Fruit fly (Drosophila melanogaster) whole organism, embryonic: ENCODE measurements around the gene Dora.
A peak's percentile ranks its signal among the peaks of the same experiment; 100 is the strongest.

Experiments used
- C15 ChIP-seq: fragments of 200-800 bp; sonication (Bioruptor generic); IDR thresholded peaks from 3 replicates; pipeline ENCODE4 v1.3.6; 2022; ENCODE audit warnings: missing biosample characterization, missing genetic modification characterization
- CG1024 ChIP-seq: fragments of 200-800 bp; sonication (Bioruptor generic); IDR thresholded peaks from 2 replicates; pipeline ENCODE4 v1.3.6; 2022; ENCODE audit warnings: missing biosample characterization, missing genetic modification characterization
- CG10274 ChIP-seq: fragments of 200-800 bp; sonication (Bioruptor generic); optimal IDR thresholded peaks from 3 replicates; lab custom pipeline; 2017; ENCODE audit warnings: missing biosample characterization, mild to moderate bottlenecking, missing genetic modification characterization
- CG11504 ChIP-seq: fragments of 200-800 bp; sonication (Bioruptor generic); optimal IDR thresholded peaks from 3 replicates; lab custom pipeline; 2019; ENCODE audit warnings: missing biosample characterization, mild to moderate bottlenecking, missing genetic modification characterization, moderate library complexity
- CG11695 ChIP-seq: fragments of 200-800 bp; sonication (Bioruptor generic); IDR thresholded peaks from 3 replicates; pipeline ENCODE4 v1.3.6; 2022; ENCODE audit warnings: missing biosample characterization, missing genetic modification characterization
- CG11696 ChIP-seq: fragments of 200-800 bp; sonication (Bioruptor generic); IDR thresholded peaks from 2 replicates; pipeline ENCODE4 v1.3.6; 2022; ENCODE audit warnings: missing biosample characterization, missing genetic modification characterization
- CG12236 ChIP-seq: fragments of 200-800 bp; sonication (Bioruptor generic); optimal IDR thresholded peaks from 2 replicates; lab custom pipeline; 2016; ENCODE audit warnings: missing biosample characterization, missing genetic modification characterization
- CG13123 ChIP-seq: fragments of 200-800 bp; sonication (Bioruptor generic); optimal IDR thresholded peaks from 2 replicates; lab custom pipeline; 2016; ENCODE audit warnings: missing biosample characterization, missing genetic modification characterization
- CG14710 ChIP-seq: fragments of 200-800 bp; sonication (Bioruptor generic); optimal IDR thresholded peaks from 3 replicates; lab custom pipeline; 2019; ENCODE audit warnings: missing biosample characterization, mild to moderate bottlenecking, missing genetic modification characterization, moderate library complexity
- CG14860 ChIP-seq: fragments of 200-800 bp; sonication (Bioruptor generic); IDR thresholded peaks from 3 replicates; pipeline ENCODE4 v1.3.6; 2022; ENCODE audit warnings: missing biosample characterization, missing genetic modification characterization; ENCODE audit not compliant: partially characterized antibody
- CG2129 ChIP-seq: fragments of 200-800 bp; sonication (Bioruptor generic); IDR thresholded peaks from 2 replicates; pipeline ENCODE4 v1.3.6; 2022; ENCODE audit warnings: missing biosample characterization, missing genetic modification characterization; ENCODE audit not compliant: partially characterized antibody
- CG31441 ChIP-seq: fragments of 200-800 bp; sonication (Bioruptor generic); IDR thresholded peaks from 2 replicates; pipeline ENCODE4 v1.3.6; 2022; ENCODE audit warnings: missing biosample characterization, missing genetic modification characterization
- CG3163 ChIP-seq: fragments of 200-800 bp; sonication (Bioruptor generic); optimal IDR thresholded peaks from 3 replicates; lab custom pipeline; 2016; ENCODE audit warnings: missing biosample characterization, missing genetic modification characterization
- CG3847 ChIP-seq: fragments of 200-800 bp; sonication (Bioruptor generic); IDR thresholded peaks from 2 replicates; pipeline ENCODE4 v1.3.6; 2022; ENCODE audit warnings: missing biosample characterization, missing genetic modification characterization
- CG4328 ChIP-seq: fragments of 200-800 bp; sonication (Bioruptor generic); optimal IDR thresholded peaks from 3 replicates; lab custom pipeline; 2017; ENCODE audit warnings: missing biosample characterization, missing genetic modification reagents, missing genetic modification characterization
- CG6683 ChIP-seq: fragments of 200-800 bp; sonication (Bioruptor generic); optimal IDR thresholded peaks from 2 replicates; lab custom pipeline; 2017; ENCODE audit warnings: missing biosample characterization, mild to moderate bottlenecking, missing genetic modification characterization, missing genetic modification reagents
- CG7357 ChIP-seq: fragments of 200-800 bp; sonication (Bioruptor generic); IDR thresholded peaks from 3 replicates; pipeline ENCODE4 v1.3.6; 2022; ENCODE audit warnings: missing biosample characterization, missing genetic modification characterization
- CG7786 ChIP-seq: fragments of 200-800 bp; sonication (Bioruptor generic); optimal IDR thresholded peaks from 2 replicates; lab custom pipeline; 2016; ENCODE audit warnings: missing biosample characterization, missing genetic modification characterization
- CG8924 ChIP-seq: fragments of 200-800 bp; optimal IDR thresholded peaks from 3 replicates; lab custom pipeline; 2019; ENCODE audit warnings: missing biosample characterization, mild to moderate bottlenecking, missing genetic modification characterization, moderate library complexity
- Dad ChIP-seq: fragments of 200-800 bp; sonication (Bioruptor generic); optimal IDR thresholded peaks from 3 replicates; lab custom pipeline; 2016; ENCODE audit warnings: missing biosample characterization, missing genetic modification characterization
- Dfd ChIP-seq, 2 experiments: fragments of >200 bp; optimal IDR thresholded peaks; 2 replicates each; lab custom pipeline; 2017; ENCODE audit warnings: missing biosample characterization in 2 of 2, missing genetic modification characterization in 2 of 2
- Hey ChIP-seq: fragments of 200-800 bp; sonication (Bioruptor generic); optimal IDR thresholded peaks from 3 replicates; lab custom pipeline; 2018; ENCODE audit warnings: missing biosample characterization, mild to moderate bottlenecking, missing genetic modification characterization
- Hmx ChIP-seq: fragments of 200-800 bp; sonication (Bioruptor generic); optimal IDR thresholded peaks from 2 replicates; lab custom pipeline; 2016; ENCODE audit warnings: missing biosample characterization, missing genetic modification characterization
- NC2α ChIP-seq: fragments of 200-800 bp; sonication (Bioruptor generic); optimal IDR thresholded peaks from 2 replicates; lab custom pipeline; 2016; ENCODE audit warnings: missing biosample characterization, missing genetic modification characterization
- Sox100B ChIP-seq: fragments of 200-800 bp; sonication (Bioruptor generic); optimal IDR thresholded peaks from 3 replicates; lab custom pipeline; 2018; ENCODE audit warnings: missing biosample characterization, mild to moderate bottlenecking, missing genetic modification characterization
- Taf1 ChIP-seq: fragments of 200-800 bp; sonication (Bioruptor generic); IDR thresholded peaks from 2 replicates; pipeline ENCODE4 v1.3.6; 2022; ENCODE audit warnings: missing biosample characterization, missing genetic modification characterization
- Trl ChIP-seq, 3 experiments: fragments of >200 bp in 2 of 3; fragments of 200-800 bp in 1 of 3; sonication (Bioruptor generic) in 1 of 3; optimal IDR thresholded peaks; 2 replicates in 1 of 3; 3 replicates in 2 of 3; lab custom pipeline; 2016 to 2017; ENCODE audit warnings: missing biosample characterization in 1 of 3, missing genetic modification characterization in 1 of 3
- Xbp1 ChIP-seq: fragments of 200-800 bp; sonication (Bioruptor generic); optimal IDR thresholded peaks from 3 replicates; lab custom pipeline; 2016; ENCODE audit warnings: missing biosample characterization, mild to moderate bottlenecking, missing genetic modification characterization
- az2 ChIP-seq: fragments of 200-800 bp; sonication (Bioruptor generic); optimal IDR thresholded peaks from 3 replicates; lab custom pipeline; 2016; ENCODE audit warnings: missing biosample characterization, missing genetic modification characterization
- bsh ChIP-seq, 2 experiments: fragments of 200-800 bp; sonication (Bioruptor generic); optimal IDR thresholded peaks; 2 replicates each; lab custom pipeline; 2017 to 2018; ENCODE audit warnings: mild to moderate bottlenecking in 2 of 2, missing biosample characterization in 2 of 2, missing genetic modification characterization in 2 of 2, moderate library complexity in 1 of 2
- dmrt99B ChIP-seq: fragments of 200-800 bp; sonication (Bioruptor generic); optimal IDR thresholded peaks from 2 replicates; lab custom pipeline; 2018; ENCODE audit warnings: missing biosample characterization, mild to moderate bottlenecking, missing genetic modification characterization, moderate library complexity
- fd96Cb ChIP-seq: fragments of 200-800 bp; sonication (Bioruptor generic); optimal IDR thresholded peaks from 2 replicates; lab custom pipeline; 2018; ENCODE audit warnings: missing biosample characterization, mild to moderate bottlenecking, missing genetic modification characterization, moderate library complexity
- gce ChIP-seq: fragments of 200-800 bp; sonication (Bioruptor generic); IDR thresholded peaks from 3 replicates; pipeline ENCODE4 v1.3.6; 2022; ENCODE audit warnings: missing biosample characterization, missing genetic modification characterization
- grau ChIP-seq: fragments of 200-800 bp; optimal IDR thresholded peaks from 3 replicates; lab custom pipeline; 2019; ENCODE audit warnings: missing biosample characterization, mild to moderate bottlenecking, missing genetic modification characterization, moderate library complexity
- gsb-n ChIP-seq: fragments of 200-800 bp; sonication (Bioruptor generic); optimal IDR thresholded peaks from 3 replicates; lab custom pipeline; 2018; ENCODE audit warnings: missing biosample characterization, mild to moderate bottlenecking, missing genetic modification characterization
- lola ChIP-seq, 3 experiments: fragments of >200 bp in 2 of 3; fragments of 200-800 bp in 1 of 3; sonication (Bioruptor generic) in 1 of 3; optimal IDR thresholded peaks; 2 replicates each; lab custom pipeline; 2017 to 2019; ENCODE audit warnings: missing biosample characterization in 3 of 3, missing genetic modification characterization in 3 of 3, mild to moderate bottlenecking in 1 of 3, moderate library complexity in 1 of 3
- maf-S ChIP-seq: fragments of 200-800 bp; sonication (Bioruptor generic); optimal IDR thresholded peaks from 2 replicates; lab custom pipeline; 2016; ENCODE audit warnings: missing biosample characterization, missing genetic modification characterization
- mld ChIP-seq: fragments of 200-800 bp; sonication (Bioruptor generic); IDR thresholded peaks from 3 replicates; pipeline ENCODE4 v1.3.6; 2022; ENCODE audit warnings: missing biosample characterization, missing genetic modification characterization; ENCODE audit not compliant: partially characterized antibody
- pan ChIP-seq, 4 experiments: fragments of >200 bp in 3 of 4; fragments of 200-800 bp in 1 of 4; sonication (Bioruptor generic) in 1 of 4; optimal IDR thresholded peaks in 3 of 4; IDR thresholded peaks in 1 of 4; 2 replicates each; pipeline versions ENCODE4 v1.3.6 to Lab custom; 2017 to 2022; ENCODE audit warnings: missing biosample characterization in 2 of 4, missing genetic modification characterization in 2 of 4, mixed read lengths in 1 of 4
- psq ChIP-seq: fragments of 200-800 bp; sonication (Bioruptor generic); optimal IDR thresholded peaks from 2 replicates; lab custom pipeline; 2017; ENCODE audit warnings: missing biosample characterization, missing genetic modification characterization
- pum ChIP-seq: fragments of 200-800 bp; sonication (Bioruptor generic); optimal IDR thresholded peaks from 2 replicates; lab custom pipeline; 2016; ENCODE audit warnings: missing biosample characterization, missing genetic modification characterization
- run ChIP-seq: fragments of 200-800 bp; sonication (Bioruptor generic); optimal IDR thresholded peaks from 3 replicates; lab custom pipeline; 2018; ENCODE audit warnings: missing biosample characterization, mild to moderate bottlenecking, missing genetic modification characterization
- shn ChIP-seq: fragments of 200-800 bp; sonication (Bioruptor generic); optimal IDR thresholded peaks from 3 replicates; lab custom pipeline; 2016; ENCODE audit warnings: missing biosample characterization, missing genetic modification characterization
- sna ChIP-seq: fragments of 200-800 bp; sonication (Bioruptor generic); IDR thresholded peaks from 2 replicates; pipeline ENCODE4 v1.3.6; 2022; ENCODE audit warnings: missing biosample characterization, missing genetic modification characterization; ENCODE audit not compliant: partially characterized antibody
- so ChIP-seq: fragments of 200-800 bp; sonication (Bioruptor generic); IDR thresholded peaks from 3 replicates; pipeline ENCODE4 v1.3.6; 2022; ENCODE audit warnings: missing biosample characterization, missing genetic modification characterization
- sr ChIP-seq: fragments of 200-800 bp; sonication (Bioruptor generic); IDR thresholded peaks from 3 replicates; pipeline ENCODE4 v1.3.6; 2022; ENCODE audit warnings: missing biosample characterization, missing genetic modification characterization
- usp ChIP-seq: fragments of >200 bp; optimal IDR thresholded peaks from 2 replicates; lab custom pipeline; 2017; ENCODE audit warnings: missing biosample characterization, missing genetic modification characterization
- wek ChIP-seq: fragments of 200-800 bp; sonication (Bioruptor generic); optimal IDR thresholded peaks from 3 replicates; lab custom pipeline; 2018; ENCODE audit warnings: missing biosample characterization, mild to moderate bottlenecking, missing genetic modification characterization, moderate library complexity

The Dora gene

DNA sequence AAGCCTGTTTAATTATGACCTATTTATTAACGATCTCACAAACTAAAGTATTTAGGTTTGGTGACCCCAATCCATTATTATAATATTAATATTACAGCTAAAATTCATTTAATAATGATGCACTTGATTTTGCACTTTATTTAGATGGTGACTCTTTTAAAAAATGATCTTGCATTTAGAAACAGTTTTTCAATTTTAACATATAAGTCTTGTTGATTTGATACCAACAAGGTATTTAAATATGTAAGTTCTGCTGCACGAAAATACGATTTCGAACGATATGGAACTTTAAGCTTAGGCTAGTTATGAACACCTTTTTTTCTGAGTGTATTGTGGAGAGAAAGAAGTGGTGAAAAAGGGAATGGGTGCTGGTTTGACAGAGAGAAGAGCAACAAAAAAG, 50.4 kb downstream of the Dora start (continued):
- TF ChIP-seq Hmx: no peak
- TF ChIP-seq maf-S: no peak
- TF ChIP-seq CG6683 (GFP tag; lab: Kevin White, UChicago): no peak
- TF ChIP-seq CG7357: no peak
- no peak for TF ChIP-seq so (GFP tag; lab: Robert Waterston, UW)
- TF ChIP-seq bsh (GFP tag; optimal IDR thresholded peaks at IDR 0.05; lab: Kevin White, UChicago): peak in 1 of 2 experiments; percentile 15
- TF ChIP-seq CG3163 (GFP tag; lab: Kevin White, UChicago): no peak
- no peak for TF ChIP-seq Taf1 (GFP tag; lab: Robert Waterston, UW)
- TF ChIP-seq CG7786 (GFP tag; lab: Kevin White, UChicago): no peak
- TF ChIP-seq az2 (GFP tag; lab: Kevin White, UChicago): peak; percentile 24
- no peak for TF ChIP-seq sna (GFP tag; lab: Robert Waterston, UW)
- peak; percentile 42; the same call in 1 of the 2 replicates for TF ChIP-seq CG31441
- peak; percentile 30 for TF ChIP-seq fd96Cb (tag; lab: Kevin White, UChicago)
- no peak for TF ChIP-seq CG1024 (GFP tag; lab: Robert Waterston, UW)
- no peak for TF ChIP-seq shn
- no peak for TF ChIP-seq CG10274 (GFP tag; lab: Kevin White, UChicago)
- TF ChIP-seq Sox100B (GFP tag; lab: Kevin White, UChicago): peak; percentile 31
- no peak for TF ChIP-seq CG14860 (GFP tag; lab: Robert Waterston, UW)
- TF ChIP-seq C15 (GFP tag; lab: Robert Waterston, UW): no peak
- TF ChIP-seq CG8924 (tag; lab: Kevin White, UChicago): peak; percentile 1
- no peak for TF ChIP-seq pum (GFP tag; lab: Kevin White, UChicago)
- TF ChIP-seq usp (GFP tag; lab: Kevin White, UChicago): no peak
- no peak for TF ChIP-seq sr (GFP tag; lab: Robert Waterston, UW)
- no peak for TF ChIP-seq CG13123
- no peak for TF ChIP-seq gsb-n (tag; lab: Kevin White, UChicago)
- no peak for TF ChIP-seq run (tag; lab: Kevin White, UChicago)
- TF ChIP-seq CG2129 (GFP tag; lab: Robert Waterston, UW): no peak
- TF ChIP-seq mld (GFP tag; lab: Robert Waterston, UW): no peak
- no peak for TF ChIP-seq CG12236
- no peak for TF ChIP-seq CG4328
- no peak for TF ChIP-seq NC2α
- no peak for TF ChIP-seq psq
- no peak for TF ChIP-seq pan (optimal IDR thresholded peaks at IDR 0.05; lab: Kevin White, UChicago)
- no peak for TF ChIP-seq pan (GFP tag; optimal IDR thresholded peaks at IDR 0.05 in 1 of 2, IDR thresholded peaks at IDR 0.05 in 1 of 2)
- TF ChIP-seq Xbp1 (GFP tag; lab: Kevin White, UChicago): no peak
- TF ChIP-seq dmrt99B (tag; lab: Kevin White, UChicago): peak; percentile 48
- TF ChIP-seq CG3847 (GFP tag; lab: Robert Waterston, UW): no peak
- no peak for TF ChIP-seq gce
- peak; percentile 54 for TF ChIP-seq CG11504 (tag; lab: Kevin White, UChicago)
- no peak for TF ChIP-seq Dfd (GFP tag; optimal IDR thresholded peaks at IDR 0.05; lab: Kevin White, UChicago)
- no peak for TF ChIP-seq CG11696
- TF ChIP-seq Hey (tag; lab: Kevin White, UChicago): no peak
- no peak for TF ChIP-seq Dad
- TF ChIP-seq grau (tag; lab: Kevin White, UChicago): peak; percentile 15
- TF ChIP-seq wek (GFP tag; lab: Kevin White, UChicago): no peak
- peak in 1 of 3 experiments; percentile 51 for TF ChIP-seq lola (GFP tag; optimal IDR thresholded peaks at IDR 0.05; lab: Kevin White, UChicago)
- peak; percentile 40 for TF ChIP-seq CG14710 (tag; lab: Kevin White, UChicago)
- TF ChIP-seq CG11695 (GFP tag; lab: Robert Waterston, UW): no peak
- TF ChIP-seq Trl (optimal IDR thresholded peaks at IDR 0.05; lab: Kevin White, UChicago): no peak
- no peak for TF ChIP-seq Trl (GFP tag; optimal IDR thresholded peaks at IDR 0.05; lab: Kevin White, UChicago)
